Fruit fly (Drosophila melanogaster): Measurements from ENCODE around the gene Acsf3.

- TF ChIP-seq rn (GFP tag; IDR thresholded peaks at IDR 0.05) (no peak), EcR (GFP tag; optimal IDR thresholded peaks at IDR 0.05) (no peak), CG13204 (GFP tag; optimal IDR thresholded peaks at IDR 0.05) (no peak), CG12605 (GFP tag; IDR thresholded peaks at IDR 0.05) (peak; percentile 32; the same call in 1 of the 2 replicates), D1 (tag; optimal IDR thresholded peaks at IDR 0.05) (no peak), gl (tag; optimal IDR thresholded peaks at IDR 0.05) (no peak)
Observed at dm6 chrX:7319703-7320088, 9.2 kb upstream of the Acsf3 start.
